Worm (Caenorhabditis elegans) whole organism, young adult: ENCODE results near the gene srw-48.

Experiments used
- F52B5.7 ChIP-seq: sonication (generic microtip); optimal IDR thresholded peaks from 2 replicates; lab custom pipeline; 2016; ENCODE audit warnings: mild to moderate bottlenecking, missing genetic modification characterization, missing compliant biosample characterization
- F57C9.4 ChIP-seq: sonication (generic microtip); optimal IDR thresholded peaks from 2 replicates; lab custom pipeline; 2017; ENCODE audit warnings: mild to moderate bottlenecking, missing genetic modification characterization, missing compliant biosample characterization
- Y56A3A.18 ChIP-seq: fragments of 200-800 bp; sonication (Bioruptor generic); IDR thresholded peaks from 2 replicates; pipeline ENCODE4 v1.3.6; 2022; ENCODE audit warnings: missing genetic modification reagents, missing genetic modification characterization, missing compliant biosample characterization
- Y79H2A.3 ChIP-seq: fragments of 200-800 bp; sonication (Bioruptor generic); conservative IDR thresholded peaks from 2 replicates; pipeline ENCODE4 v1.3.6; 2022; ENCODE audit warnings: missing genetic modification reagents, missing genetic modification characterization, missing compliant biosample characterization
- chd-7 ChIP-seq: sonication (generic microtip); optimal IDR thresholded peaks from 2 replicates; lab custom pipeline; 2016; ENCODE audit warnings: mild to moderate bottlenecking, missing genetic modification characterization, moderate library complexity, missing compliant biosample characterization
- dpl-1 ChIP-seq: fragments of 150-350 bp; optimal IDR thresholded peaks from 2 replicates; lab custom pipeline; 2014; ENCODE audit warnings: missing biosample characterization, missing genetic modification reagents, missing genetic modification characterization
- lag-1 ChIP-seq: fragments of 200-800 bp; sonication (Bioruptor generic); IDR thresholded peaks from 2 replicates; pipeline ENCODE4 v1.3.6; 2022; ENCODE audit warnings: missing genetic modification reagents, missing genetic modification characterization, missing compliant biosample characterization
- nfya-2 ChIP-seq: fragments of 200-800 bp; sonication (Bioruptor generic); IDR thresholded peaks from 2 replicates; pipeline ENCODE4 v1.3.6; 2022; ENCODE audit warnings: missing genetic modification reagents, missing genetic modification characterization, missing compliant biosample characterization
- pha-4 ChIP-seq: fragments of 150-350 bp; sonication (generic microtip); optimal IDR thresholded peaks from 2 replicates; lab custom pipeline; 2014; ENCODE audit warnings: missing biosample characterization, missing genetic modification reagents, missing genetic modification characterization
- tbp1 ChIP-seq: fragments of 200-800 bp; sonication (Bioruptor generic); optimal IDR thresholded peaks from 2 replicates; lab custom pipeline; 2018; ENCODE audit warnings: mild to moderate bottlenecking, missing genetic modification characterization, missing compliant biosample characterization
- unc-62 ChIP-seq: fragments of 150-350 bp; optimal IDR thresholded peaks from 2 replicates; lab custom pipeline; 2014; ENCODE audit warnings: missing biosample characterization, missing genetic modification reagents, missing genetic modification characterization
- ztf-3 ChIP-seq: fragments of 200-800 bp; sonication (Bioruptor generic); optimal IDR thresholded peaks from 2 replicates; lab custom pipeline; 2018; ENCODE audit warnings: mild to moderate bottlenecking, missing genetic modification characterization, missing compliant biosample characterization

ce11 chrV:16424428-16424827 lies 3.6 kb downstream of the srw-48 start, which contains the start of gene srw-29:
- no peak for TF ChIP-seq Y56A3A.18 (GFP tag; lab: Robert Waterston, UW)
- TF ChIP-seq F57C9.4 (tag; lab: Kevin White, UChicago): no peak
- TF ChIP-seq ztf-3: no peak
- no peak for TF ChIP-seq F52B5.7 (tag; lab: Kevin White, UChicago)
- no peak for TF ChIP-seq unc-62
- no peak for TF ChIP-seq nfya-2 (GFP tag; lab: Robert Waterston, UW)
- no peak for TF ChIP-seq dpl-1 (GFP tag; lab: Kevin White, UChicago)
- TF ChIP-seq pha-4: no peak
- TF ChIP-seq tbp1 (GFP tag; lab: Kevin White, UChicago): no peak
- TF ChIP-seq chd-7 (tag; lab: Kevin White, UChicago): no peak
- TF ChIP-seq lag-1: no peak
- no peak for TF ChIP-seq Y79H2A.3 (GFP tag; lab: Robert Waterston, UW)
